Fruit fly (Drosophila melanogaster) whole organism, wandering third instar larva: Measurements from ENCODE around the gene CG17806.

Experiments used
- CG32264 ChIP-seq: fragments of 200-800 bp; sonication (Bioruptor generic); optimal IDR thresholded peaks from 2 replicates; lab custom pipeline; 2016; ENCODE audit warnings: missing biosample characterization, missing genetic modification characterization
- CG9705 ChIP-seq: fragments of 200-800 bp; sonication (Bioruptor generic); optimal IDR thresholded peaks from 2 replicates; lab custom pipeline; 2018; ENCODE audit warnings: missing biosample characterization, mild to moderate bottlenecking, missing genetic modification characterization
- Dfd ChIP-seq: fragments of >200 bp; optimal IDR thresholded peaks from 2 replicates; lab custom pipeline; 2017; ENCODE audit warnings: missing biosample characterization, missing genetic modification characterization
- HLH106 ChIP-seq: fragments of 200-800 bp; optimal IDR thresholded peaks from 3 replicates; lab custom pipeline; 2019; ENCODE audit warnings: missing biosample characterization, mild to moderate bottlenecking, missing genetic modification characterization, moderate library complexity
- Hnf4 ChIP-seq: fragments of 200-800 bp; sonication (Bioruptor generic); optimal IDR thresholded peaks from 2 replicates; lab custom pipeline; 2016; ENCODE audit warnings: missing biosample characterization, mild to moderate bottlenecking, missing genetic modification characterization
- Hr83 ChIP-seq: fragments of 200-300 bp; sonication (Bioruptor generic); optimal IDR thresholded peaks from 2 replicates; lab custom pipeline; 2016; ENCODE audit warnings: missing biosample characterization, mild to moderate bottlenecking, missing genetic modification characterization, moderate library complexity; ENCODE audit not compliant: poor library complexity, severe bottlenecking
- Mio ChIP-seq: sonication (Bioruptor generic); optimal IDR thresholded peaks from 2 replicates; lab custom pipeline; 2016; ENCODE audit warnings: missing biosample characterization, missing genetic modification characterization
- dmrt93B ChIP-seq: fragments of 200-800 bp; sonication (Bioruptor generic); optimal IDR thresholded peaks from 2 replicates; lab custom pipeline; 2018; ENCODE audit warnings: missing biosample characterization, mild to moderate bottlenecking, missing genetic modification characterization
- dsf ChIP-seq: sonication (Bioruptor generic); optimal IDR thresholded peaks from 2 replicates; lab custom pipeline; 2016; ENCODE audit warnings: missing biosample characterization, missing genetic modification characterization, borderline replicate concordance
- jim ChIP-seq: fragments of 175-275, 200-325 bp; sonication (Bioruptor generic); optimal IDR thresholded peaks from 2 replicates; lab custom pipeline; 2016; ENCODE audit warnings: missing biosample characterization, mild to moderate bottlenecking, missing genetic modification characterization
- sage ChIP-seq: fragments of 200-800 bp; sonication (Bioruptor generic); optimal IDR thresholded peaks from 2 replicates; lab custom pipeline; 2016; ENCODE audit warnings: missing biosample characterization, mild to moderate bottlenecking, missing genetic modification characterization
- sv ChIP-seq: fragments of 200-800 bp; sonication (Bioruptor generic); optimal IDR thresholded peaks from 3 replicates; lab custom pipeline; 2016; ENCODE audit warnings: missing biosample characterization, missing genetic modification characterization
- usp ChIP-seq: fragments of >200 bp; optimal IDR thresholded peaks from 2 replicates; lab custom pipeline; 2017; ENCODE audit warnings: missing biosample characterization, missing genetic modification characterization

Gene CG17806

DNA sequence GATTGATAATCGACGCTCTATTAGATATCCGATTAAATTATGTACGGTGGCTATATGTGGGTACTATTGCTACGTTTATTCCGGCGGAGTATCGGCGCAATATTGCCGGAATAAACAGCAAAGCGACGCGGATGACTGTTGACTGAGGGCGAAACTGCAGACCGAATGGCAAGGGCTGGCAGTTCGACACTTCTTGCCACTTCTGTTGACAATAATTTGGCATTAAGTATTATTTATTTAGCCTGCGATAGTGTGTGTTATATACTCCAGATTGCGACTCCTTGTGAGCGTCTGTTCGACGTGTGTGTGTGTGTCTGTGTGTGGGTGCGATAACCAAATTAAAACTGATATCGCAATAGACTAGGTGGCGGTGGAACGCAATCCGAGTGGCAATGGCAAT lies 44.2 kb downstream of the CG17806 start:
- TF ChIP-seq HLH106 (tag; lab: Kevin White, UChicago) = no peak
- TF ChIP-seq CG32264 (GFP tag; lab: Kevin White, UChicago) = no peak
- TF ChIP-seq sv = no peak
- TF ChIP-seq Hnf4 = no peak
- no peak for TF ChIP-seq jim (GFP tag; lab: Kevin White, UChicago)
- TF ChIP-seq Hr83 (GFP tag; lab: Kevin White, UChicago) = no peak
- TF ChIP-seq CG9705 (GFP tag; lab: Kevin White, UChicago) = no peak
- TF ChIP-seq Mio (GFP tag; lab: Kevin White, UChicago) = no peak
- no peak for TF ChIP-seq sage
- no peak for TF ChIP-seq dsf (GFP tag; lab: Kevin White, UChicago)
- no peak for TF ChIP-seq dmrt93B
- no peak for TF ChIP-seq Dfd
- TF ChIP-seq usp (GFP tag; lab: Kevin White, UChicago) = no peak
